Fruit fly (Drosophila melanogaster): ENCODE data around the gene NTPase.

DNA sequence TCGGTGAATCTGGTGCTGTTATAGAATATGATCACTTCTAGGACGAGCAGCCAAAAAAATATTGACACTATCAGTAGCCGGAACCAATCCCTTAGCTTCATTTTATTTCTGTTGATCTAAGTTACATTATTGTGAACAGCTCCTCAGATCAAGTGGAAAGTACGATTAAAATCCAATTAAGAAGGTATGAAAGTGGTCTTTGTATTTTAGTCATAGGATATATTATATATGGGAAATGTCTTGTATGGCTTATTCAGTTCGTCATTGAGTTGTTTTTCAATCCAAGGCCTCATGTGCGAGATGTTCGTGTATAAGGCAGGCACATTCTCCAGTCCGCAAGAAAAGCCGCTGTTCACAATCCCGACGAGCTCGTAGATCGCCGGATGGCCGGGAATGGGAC is 41.2 kb downstream of the NTPase start, which contains the start of gene CG18558:
- TF ChIP-seq CG7271 (tag; optimal IDR thresholded peaks at IDR 0.05) = no peak
- TF ChIP-seq usp (GFP tag; optimal IDR thresholded peaks at IDR 0.05) = no peak

Data from whole organism, embryonic.